Worm (Caenorhabditis elegans): ENCODE data around the gene M18.6.

DNA sequence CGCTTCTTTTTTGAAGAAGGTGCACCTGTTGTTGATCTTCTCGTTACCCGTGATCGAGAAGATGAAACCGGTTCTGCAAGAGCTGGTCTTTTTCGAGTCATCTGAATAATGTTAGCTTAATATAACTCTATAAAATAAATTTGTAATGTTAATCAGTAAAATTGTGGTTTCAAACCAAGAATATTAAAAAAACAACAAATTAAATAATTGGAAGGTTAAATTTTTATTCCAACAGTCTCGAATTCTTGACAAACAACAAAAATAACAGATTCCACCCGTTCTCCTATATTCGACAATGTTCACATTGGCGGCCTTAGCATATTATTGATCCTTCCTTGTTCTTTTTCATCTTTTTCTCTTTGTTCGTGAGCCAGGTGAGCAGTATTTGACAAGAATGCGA is 29.0 kb upstream of the M18.6 start, which contains the start of gene mig-32:
- TF ChIP-seq M03D4.4 (tag; optimal IDR thresholded peaks at IDR 0.05), result no peak
- no peak for TF ChIP-seq lin-13 (tag; optimal IDR thresholded peaks at IDR 0.05)
- no peak for TF ChIP-seq snpc-4 (tag; optimal IDR thresholded peaks at IDR 0.05)
- no peak for TF ChIP-seq nhr-28 (tag; optimal IDR thresholded peaks at IDR 0.05)
- no peak for TF ChIP-seq mls-2 (tag; optimal IDR thresholded peaks at IDR 0.05)
- TF ChIP-seq blmp-1 (tag; optimal IDR thresholded peaks at IDR 0.05), result no peak
- no peak for TF ChIP-seq lsy-2 (tag; optimal IDR thresholded peaks at IDR 0.05)
